Fruit fly (Drosophila melanogaster) whole organism, embryonic: ENCODE data around the gene Vm34Ca.

Experiments
- Atf3 ChIP-seq: fragments of 200-800 bp; sonication (Bioruptor generic); optimal IDR thresholded peaks from 3 replicates; lab custom pipeline; 2016; ENCODE audit warnings: missing biosample characterization, missing genetic modification characterization
- Bdp1 ChIP-seq: fragments of 200-800 bp; sonication (Bioruptor generic); optimal IDR thresholded peaks from 3 replicates; lab custom pipeline; 2016; ENCODE audit warnings: missing biosample characterization, missing genetic modification characterization
- CG10209 ChIP-seq: fragments of 200-800 bp; sonication (Bioruptor generic); optimal IDR thresholded peaks from 3 replicates; lab custom pipeline; 2017; ENCODE audit warnings: missing biosample characterization, mild to moderate bottlenecking, missing genetic modification characterization, missing genetic modification reagents
- CG10321 ChIP-seq: fragments of 200-800 bp; sonication (Bioruptor generic); IDR thresholded peaks from 2 replicates; pipeline ENCODE4 v1.3.6; 2022; ENCODE audit warnings: missing biosample characterization, missing genetic modification characterization
- CG10543 ChIP-seq: fragments of 200-800 bp; sonication (Bioruptor generic); optimal IDR thresholded peaks from 3 replicates; lab custom pipeline; 2017; ENCODE audit warnings: missing biosample characterization, mild to moderate bottlenecking, missing genetic modification characterization, moderate library complexity
- CG11504 ChIP-seq: fragments of 200-800 bp; sonication (Bioruptor generic); optimal IDR thresholded peaks from 3 replicates; lab custom pipeline; 2019; ENCODE audit warnings: missing biosample characterization, mild to moderate bottlenecking, missing genetic modification characterization, moderate library complexity
- CG13894 ChIP-seq: fragments of 200-800 bp; sonication (Bioruptor generic); optimal IDR thresholded peaks from 3 replicates; lab custom pipeline; 2018; ENCODE audit warnings: missing biosample characterization, mild to moderate bottlenecking, missing genetic modification characterization, moderate library complexity
- CG15011 ChIP-seq: fragments of 200-800 bp; sonication (Bioruptor generic); optimal IDR thresholded peaks from 3 replicates; lab custom pipeline; 2018; ENCODE audit warnings: missing biosample characterization, mild to moderate bottlenecking, missing genetic modification characterization
- CG15073 ChIP-seq: fragments of 200-800 bp; sonication (Bioruptor generic); optimal IDR thresholded peaks from 2 replicates; lab custom pipeline; 2016; ENCODE audit warnings: missing biosample characterization, missing genetic modification characterization
- CG15269 ChIP-seq: fragments of 200-800 bp; sonication (Bioruptor generic); optimal IDR thresholded peaks from 2 replicates; lab custom pipeline; 2018; ENCODE audit warnings: missing biosample characterization, mild to moderate bottlenecking, missing genetic modification characterization, moderate library complexity
- CG1603 ChIP-seq: fragments of 200-800 bp; sonication (Bioruptor generic); optimal IDR thresholded peaks from 2 replicates; lab custom pipeline; 2019; ENCODE audit warnings: missing biosample characterization, mild to moderate bottlenecking, missing genetic modification characterization, moderate library complexity
- CG16815 ChIP-seq: fragments of 200-800 bp; sonication (Bioruptor generic); optimal IDR thresholded peaks from 3 replicates; lab custom pipeline; 2017; ENCODE audit warnings: missing biosample characterization, mild to moderate bottlenecking, missing genetic modification characterization
- CG2889 ChIP-seq: fragments of 200-800 bp; sonication (Bioruptor generic); IDR thresholded peaks from 3 replicates; pipeline ENCODE4 v1.3.6; 2022; ENCODE audit warnings: missing biosample characterization, missing genetic modification characterization
- CG31224 ChIP-seq: fragments of 200-800 bp; sonication (Bioruptor generic); IDR thresholded peaks from 2 replicates; pipeline ENCODE4 v1.3.6; 2022; ENCODE audit warnings: missing biosample characterization, missing genetic modification characterization
- CG4328 ChIP-seq: fragments of 200-800 bp; sonication (Bioruptor generic); optimal IDR thresholded peaks from 3 replicates; lab custom pipeline; 2017; ENCODE audit warnings: missing biosample characterization, missing genetic modification reagents, missing genetic modification characterization
- CG4424 ChIP-seq: fragments of 200-800 bp; sonication (Bioruptor generic); optimal IDR thresholded peaks from 3 replicates; lab custom pipeline; 2016; ENCODE audit warnings: missing biosample characterization, missing genetic modification characterization
- CG4730 ChIP-seq: fragments of 200-800 bp; sonication (Bioruptor generic); IDR thresholded peaks from 2 replicates; pipeline ENCODE4 v1.3.6; 2022; ENCODE audit warnings: missing biosample characterization, missing genetic modification characterization
- CG5245 ChIP-seq: fragments of 200-800 bp; sonication (Bioruptor generic); optimal IDR thresholded peaks from 3 replicates; lab custom pipeline; 2016; ENCODE audit warnings: missing biosample characterization, missing genetic modification characterization
- CG8089 ChIP-seq: fragments of 200-800 bp; sonication (Bioruptor generic); optimal IDR thresholded peaks from 3 replicates; lab custom pipeline; 2016; ENCODE audit warnings: missing biosample characterization, missing genetic modification characterization
- CG8924 ChIP-seq: fragments of 200-800 bp; optimal IDR thresholded peaks from 3 replicates; lab custom pipeline; 2019; ENCODE audit warnings: missing biosample characterization, mild to moderate bottlenecking, missing genetic modification characterization, moderate library complexity
- CG8944 ChIP-seq: fragments of 200-800 bp; sonication (Bioruptor generic); optimal IDR thresholded peaks from 3 replicates; lab custom pipeline; 2016; ENCODE audit warnings: missing biosample characterization, missing genetic modification characterization
- Dref ChIP-seq: fragments of 200-800 bp; sonication (Bioruptor generic); IDR thresholded peaks from 2 replicates; pipeline ENCODE4 v1.3.6; 2022; ENCODE audit warnings: missing biosample characterization, missing genetic modification characterization
- Ets65A ChIP-seq: fragments of 200-800 bp; sonication (Bioruptor generic); peaks from one replicate; lab custom pipeline; 2016; ENCODE audit warnings: missing biosample characterization, missing genetic modification characterization
- Gsc ChIP-seq: fragments of 200-800 bp; sonication (Bioruptor generic); IDR thresholded peaks from 2 replicates; pipeline ENCODE4 v1.3.6; 2022; ENCODE audit warnings: missing biosample characterization, missing genetic modification characterization
- H15 ChIP-seq: fragments of 200-800 bp; sonication (Bioruptor generic); IDR thresholded peaks from 3 replicates; pipeline ENCODE4 v1.3.6; 2022; ENCODE audit warnings: missing biosample characterization, missing genetic modification characterization
- Hey ChIP-seq: fragments of 200-800 bp; sonication (Bioruptor generic); optimal IDR thresholded peaks from 3 replicates; lab custom pipeline; 2018; ENCODE audit warnings: missing biosample characterization, mild to moderate bottlenecking, missing genetic modification characterization
- HmgZ ChIP-seq: fragments of 200-800 bp; sonication (Bioruptor generic); optimal IDR thresholded peaks from 2 replicates; lab custom pipeline; 2018; ENCODE audit warnings: missing biosample characterization, mild to moderate bottlenecking, missing genetic modification characterization
- Hmx ChIP-seq: fragments of 200-800 bp; sonication (Bioruptor generic); optimal IDR thresholded peaks from 2 replicates; lab custom pipeline; 2016; ENCODE audit warnings: missing biosample characterization, missing genetic modification characterization
- Lpt ChIP-seq: fragments of >200 bp; optimal IDR thresholded peaks from 2 replicates; lab custom pipeline; 2018; ENCODE audit warnings: missing biosample characterization, missing genetic modification characterization
- Meics ChIP-seq: fragments of 200-800 bp; sonication (Bioruptor generic); optimal IDR thresholded peaks from 2 replicates; lab custom pipeline; 2017; ENCODE audit warnings: missing biosample characterization, mild to moderate bottlenecking, missing genetic modification characterization
- Mrtf ChIP-seq: fragments of 200-800 bp; sonication (Bioruptor generic); IDR thresholded peaks from 3 replicates; pipeline ENCODE4 v1.3.6; 2022; ENCODE audit warnings: missing biosample characterization, missing genetic modification characterization
- Nf-YA ChIP-seq: fragments of 200-800 bp; sonication (Bioruptor generic); IDR thresholded peaks from 2 replicates; pipeline ENCODE4 v1.3.6; 2022; ENCODE audit warnings: missing biosample characterization, missing genetic modification characterization
- Six4 ChIP-seq: fragments of 200-800 bp; sonication (Bioruptor generic); optimal IDR thresholded peaks from 2 replicates; lab custom pipeline; 2016; ENCODE audit warnings: missing biosample characterization, missing genetic modification characterization
- Sry-β ChIP-seq: fragments of 200-800 bp; sonication (Bioruptor generic); optimal IDR thresholded peaks from 2 replicates; lab custom pipeline; 2018; ENCODE audit warnings: missing biosample characterization, mild to moderate bottlenecking, missing genetic modification characterization, moderate library complexity
- croc ChIP-seq: fragments of 200-800 bp; sonication (Bioruptor generic); conservative IDR thresholded peaks from 3 replicates; pipeline ENCODE4 v1.3.6; 2022; ENCODE audit warnings: missing biosample characterization, missing genetic modification characterization
- en ChIP-seq: fragments of 200-800 bp; sonication (Bioruptor generic); optimal IDR thresholded peaks from 2 replicates; lab custom pipeline; 2016; ENCODE audit warnings: missing biosample characterization, missing genetic modification characterization
- ftz-f1 ChIP-seq: fragments of 200-800 bp; sonication (Bioruptor generic); optimal IDR thresholded peaks from 2 replicates; lab custom pipeline; 2016; ENCODE audit warnings: missing biosample characterization, missing genetic modification characterization
- hb ChIP-seq: fragments of 200-800 bp; sonication (Bioruptor generic); IDR thresholded peaks from 3 replicates; pipeline ENCODE4 v1.3.6; 2022; ENCODE audit warnings: missing biosample characterization, missing genetic modification characterization; ENCODE audit not compliant: partially characterized antibody
- hbn ChIP-seq: fragments of 200-800 bp; sonication (Bioruptor generic); IDR thresholded peaks from 2 replicates; pipeline ENCODE4 v1.3.6; 2022; ENCODE audit warnings: missing biosample characterization, missing genetic modification characterization; ENCODE audit not compliant: partially characterized antibody
- insv ChIP-seq, 2 experiments: fragments of 200-800 bp; sonication (Bioruptor generic); optimal IDR thresholded peaks; 3 replicates each; lab custom pipeline; 2016 to 2018; ENCODE audit warnings: missing biosample characterization in 2 of 2, missing genetic modification characterization in 2 of 2
- kni ChIP-seq: fragments of 200-800 bp; sonication (Bioruptor generic); optimal IDR thresholded peaks from 3 replicates; lab custom pipeline; 2017; ENCODE audit warnings: mild to moderate bottlenecking, missing biosample characterization, missing genetic modification reagents, missing genetic modification characterization
- nom ChIP-seq: fragments of 200-800 bp; sonication (Bioruptor generic); optimal IDR thresholded peaks from 2 replicates; lab custom pipeline; 2017; ENCODE audit warnings: missing biosample characterization, missing genetic modification characterization, mild to moderate bottlenecking, moderate library complexity, missing genetic modification reagents
- otp ChIP-seq: fragments of 200-800 bp; sonication (Bioruptor generic); IDR thresholded peaks from 3 replicates; pipeline ENCODE4, ENCODE4 v1.3.6; 2022; ENCODE audit warnings: missing biosample characterization, missing genetic modification characterization
- p53 ChIP-seq: fragments of 200-800 bp; sonication (Bioruptor generic); optimal IDR thresholded peaks from 2 replicates; lab custom pipeline; 2016; ENCODE audit warnings: missing biosample characterization, missing genetic modification characterization
- pb ChIP-seq: fragments of 200-800 bp; sonication (Bioruptor generic); optimal IDR thresholded peaks from 3 replicates; lab custom pipeline; 2016; ENCODE audit warnings: missing biosample characterization, missing genetic modification characterization
- row ChIP-seq: fragments of 200-800 bp; sonication (Bioruptor generic); IDR thresholded peaks from 3 replicates; pipeline ENCODE4 v1.3.6; 2022; ENCODE audit warnings: missing biosample characterization, missing genetic modification characterization
- stwl ChIP-seq: fragments of 200-800 bp; sonication (Bioruptor generic); optimal IDR thresholded peaks from 3 replicates; lab custom pipeline; 2018; ENCODE audit warnings: missing biosample characterization, mild to moderate bottlenecking, missing genetic modification characterization, moderate library complexity
- tin ChIP-seq: fragments of 200-800 bp; sonication (Bioruptor generic); optimal IDR thresholded peaks from 3 replicates; lab custom pipeline; 2016; ENCODE audit warnings: missing biosample characterization, missing genetic modification characterization
- wdn ChIP-seq: fragments of 200-800 bp; sonication (Bioruptor generic); IDR thresholded peaks from 2 replicates; pipeline ENCODE4 v1.3.6; 2022; ENCODE audit warnings: missing biosample characterization, missing genetic modification characterization

The Vm34Ca gene

DNA sequence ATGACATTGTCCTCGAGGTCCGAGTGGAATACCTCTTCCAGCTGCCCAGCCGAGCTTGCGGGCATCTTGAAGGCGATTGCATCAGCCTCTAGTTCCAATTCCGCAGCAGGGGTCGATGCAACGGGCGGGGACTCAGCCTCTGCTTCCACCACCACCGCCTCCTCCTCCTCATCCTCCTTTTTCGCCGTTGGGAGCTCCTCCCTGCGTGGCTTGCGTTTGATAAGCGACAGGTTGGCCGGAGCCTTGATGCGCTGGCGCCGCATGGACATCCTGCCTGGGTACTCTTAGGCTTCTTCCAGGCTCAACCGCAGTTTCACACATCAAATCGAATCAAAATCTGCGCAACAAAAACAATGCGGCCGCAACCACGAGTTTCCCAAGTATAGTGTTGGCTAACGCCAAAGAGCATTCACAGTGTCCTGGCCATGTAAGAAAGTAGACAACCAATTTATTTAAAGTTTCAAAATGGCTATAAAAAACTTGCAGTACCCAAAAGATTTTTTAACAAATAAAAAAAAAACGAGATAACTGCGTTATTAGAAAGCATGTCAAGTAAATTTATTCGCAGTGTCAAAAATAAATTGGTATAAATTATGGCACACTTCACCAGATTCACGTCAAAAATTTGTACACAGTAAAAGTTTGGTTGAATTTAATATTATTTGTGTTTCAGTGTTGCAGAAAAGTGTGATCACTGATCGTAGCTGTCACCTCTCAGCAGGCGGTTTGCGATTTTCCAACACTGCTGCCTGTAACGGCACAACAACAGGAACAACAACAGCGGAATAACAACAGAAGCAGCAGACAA is 37.8 kb downstream of the Vm34Ca start, which contains the start of the genes Bdp1 and CG6565 (continued):
- TF ChIP-seq CG11504 (tag; lab: Kevin White, UChicago) (peak; percentile 95), CG4424 (GFP tag; lab: Kevin White, UChicago) (peak; percentile 99), CG4730 (GFP tag; lab: Robert Waterston, UW) (peak; percentile 94), CG1603 (peak; percentile 67), Lpt (GFP tag; lab: Kevin White, UChicago) (no peak), CG10209 (peak; percentile 98), Ets65A (GFP tag; lab: Kevin White, UChicago) (peak; percentile 100), CG4328 (GFP tag; lab: Kevin White, UChicago) (peak; percentile 96), stwl (tag; lab: Kevin White, UChicago) (peak; percentile 86), CG5245 (GFP tag; lab: Kevin White, UChicago) (peak; percentile 97), kni (GFP tag; lab: Kevin White, UChicago) (peak; percentile 89), hbn (GFP tag; lab: Robert Waterston, UW) (no peak), CG15011 (GFP tag; lab: Kevin White, UChicago) (peak; percentile 94), CG16815 (GFP tag; lab: Kevin White, UChicago) (peak; percentile 99), Mrtf (GFP tag; lab: Robert Waterston, UW) (peak; percentile 92), CG10321 (GFP tag; lab: Robert Waterston, UW) (peak; percentile 58; the same call in 1 of the 2 replicates), CG8089 (GFP tag; lab: Kevin White, UChicago) (peak; percentile 98), CG13894 (tag; lab: Kevin White, UChicago) (peak; percentile 94), Six4 (peak; percentile 96), CG10543 (GFP tag; lab: Kevin White, UChicago) (peak; percentile 98), Bdp1 (GFP tag; lab: Kevin White, UChicago) (peak; percentile 96), croc (peak; percentile 95), otp (GFP tag; lab: Robert Waterston, UW) (peak; percentile 80), nom (GFP tag; lab: Kevin White, UChicago) (peak; percentile 80), CG31224 (GFP tag; lab: Robert Waterston, UW) (peak; percentile 90), CG8924 (peak; percentile 95), en (peak; percentile 94), ftz-f1 (GFP tag; lab: Kevin White, UChicago) (peak; percentile 52), p53 (GFP tag; lab: Kevin White, UChicago) (peak; percentile 93), row (GFP tag; lab: Robert Waterston, UW) (peak; percentile 98), insv (GFP tag; optimal IDR thresholded peaks at IDR 0.05; lab: Kevin White, UChicago) (peak; percentile 60 to 75), CG2889 (GFP tag; lab: Robert Waterston, UW) (peak; percentile 90), pb (GFP tag; lab: Kevin White, UChicago) (peak; percentile 97), H15 (GFP tag; lab: Robert Waterston, UW) (peak; percentile 93), Dref (GFP tag; lab: Robert Waterston, UW) (peak; percentile 26; the same call in 1 of the 2 replicates), hb (GFP tag; lab: Robert Waterston, UW) (no peak), CG15073 (GFP tag; lab: Kevin White, UChicago) (peak; percentile 85), CG8944 (peak; percentile 99), Hey (tag; lab: Kevin White, UChicago) (peak; percentile 85), wdn (GFP tag; lab: Robert Waterston, UW) (peak; percentile 86), HmgZ (tag; lab: Kevin White, UChicago) (peak; percentile 97), Sry-β (peak; percentile 88), Gsc (peak; percentile 95), Meics (peak; percentile 96), CG15269 (tag; lab: Kevin White, UChicago) (peak; percentile 96), Atf3 (peak; percentile 98), tin (GFP tag; lab: Kevin White, UChicago) (peak; percentile 98), Nf-YA (GFP tag; lab: Robert Waterston, UW) (peak; percentile 80), Hmx (GFP tag; lab: Kevin White, UChicago) (peak; percentile 93)
